Fruit fly (Drosophila melanogaster): ENCODE results near the gene CG17746.
A peak's percentile ranks its signal among the peaks of the same experiment; 100 is the strongest.

CG17746 gene

dm6 chr3L:3257690-3258089, 18.3 kb upstream of the CG17746 start, which contains the start of gene ckd (continued):
- TF ChIP-seq Sox14 (GFP tag; optimal IDR thresholded peaks at IDR 0.05) (no peak), CG11762 (GFP tag; optimal IDR thresholded peaks at IDR 0.05; ENCODE audit: insufficient read depth) (no peak), achi (GFP tag; optimal IDR thresholded peaks at IDR 0.05) (no peak)

DNA sequence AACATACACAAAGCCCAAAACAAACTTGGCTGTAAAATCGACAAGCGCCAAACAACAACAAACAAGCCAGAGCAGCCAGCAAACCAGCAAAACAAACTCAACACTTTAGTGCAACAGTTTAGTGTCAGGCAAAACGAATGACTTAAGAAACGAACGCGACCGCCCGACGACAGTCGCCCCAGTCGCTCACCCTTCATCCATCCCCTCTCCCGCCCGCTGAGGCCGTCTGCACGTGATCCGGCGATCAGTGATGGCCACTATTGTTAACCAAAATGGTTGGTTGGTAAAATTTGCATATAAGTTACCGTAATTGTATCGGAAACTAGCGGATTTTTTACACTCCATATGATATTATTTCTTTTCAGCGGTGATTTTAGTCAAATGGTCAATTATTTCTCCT, 14.3 kb upstream of the CG17746 start:
- TF ChIP-seq net (GFP tag; optimal IDR thresholded peaks at IDR 0.05) (no peak), CG7368 (GFP tag; optimal IDR thresholded peaks at IDR 0.05) (no peak), Sox15 (GFP tag; optimal IDR thresholded peaks at IDR 0.05) (no peak), CG6276 (GFP tag; optimal IDR thresholded peaks at IDR 0.05) (no peak), OdsH (GFP tag; optimal IDR thresholded peaks at IDR 0.05) (no peak), Eip93F (GFP tag; optimal IDR thresholded peaks at IDR 0.05) (no peak), ss (GFP tag; optimal IDR thresholded peaks at IDR 0.05) (peak in 1 of 2 experiments; percentile 9), CG8119 (GFP tag; IDR thresholded peaks at IDR 0.05) (no peak), achi (GFP tag; optimal IDR thresholded peaks at IDR 0.05) (no peak), fd85E (GFP tag; optimal IDR thresholded peaks at IDR 0.05) (no peak), CG11294 (GFP tag; IDR thresholded peaks at IDR 0.05) (no peak), CG3032 (tag; optimal IDR thresholded peaks at IDR 0.05) (no peak), fkh (GFP tag; optimal IDR thresholded peaks at IDR 0.05) (no peak), Sox14 (GFP tag; optimal IDR thresholded peaks at IDR 0.05) (no peak), Eip75B (GFP tag; optimal IDR thresholded peaks at IDR 0.05) (no peak), acj6 (GFP tag; optimal IDR thresholded peaks at IDR 0.05) (no peak), svp (GFP tag) (no peak), Ets96B (tag; optimal IDR thresholded peaks at IDR 0.05) (no peak), fd59A (GFP tag; optimal IDR thresholded peaks at IDR 0.05) (no peak), CG34406 (GFP tag; optimal IDR thresholded peaks at IDR 0.05) (no peak), Ets21C (GFP tag; optimal IDR thresholded peaks at IDR 0.05) (no peak), lz (GFP tag; optimal IDR thresholded peaks at IDR 0.05) (peak; percentile 5), CG16779 (tag; optimal IDR thresholded peaks at IDR 0.05) (no peak), CG8319 (GFP tag; optimal IDR thresholded peaks at IDR 0.05) (no peak), cyc (GFP tag; optimal IDR thresholded peaks at IDR 0.05) (no peak), Met (GFP tag; optimal IDR thresholded peaks at IDR 0.05) (peak; percentile 13), CG6854 (GFP tag; optimal IDR thresholded peaks at IDR 0.05) (no peak), Hr4 (GFP tag; optimal IDR thresholded peaks at IDR 0.05) (no peak), CG31627 (GFP tag; optimal IDR thresholded peaks at IDR 0.05) (no peak), CG8632 (GFP tag; optimal IDR thresholded peaks at IDR 0.05) (no peak), Smox (GFP tag; optimal IDR thresholded peaks at IDR 0.05) (no peak), CG3919 (GFP tag; optimal IDR thresholded peaks at IDR 0.05) (no peak), CG10669 (GFP tag; optimal IDR thresholded peaks at IDR 0.05) (no peak), spab (GFP tag; optimal IDR thresholded peaks at IDR 0.05) (no peak), CG15336 (GFP tag; IDR thresholded peaks at IDR 0.05) (no peak), Gug (GFP tag; IDR thresholded peaks at IDR 0.05) (no peak), vri (GFP tag; optimal IDR thresholded peaks at IDR 0.05) (no peak), Hr39 (GFP tag; optimal IDR thresholded peaks at IDR 0.05) (peak; percentile 4), salr (GFP tag; optimal IDR thresholded peaks at IDR 0.05) (no peak), eg (GFP tag; IDR thresholded peaks at IDR 0.05) (no peak), CG4318 (GFP tag; optimal IDR thresholded peaks at IDR 0.05) (no peak), Hr38 (GFP tag; optimal IDR thresholded peaks at IDR 0.05) (no peak), Sox102F (GFP tag; optimal IDR thresholded peaks at IDR 0.05) (no peak), Lpt (GFP tag; optimal IDR thresholded peaks at IDR 0.05) (no peak), CG9139 (GFP tag; optimal IDR thresholded peaks at IDR 0.05) (no peak), Blimp-1 (GFP tag; optimal IDR thresholded peaks at IDR 0.05) (no peak), CG32006 (GFP tag; optimal IDR thresholded peaks at IDR 0.05) (peak; percentile 9), CG6792 (GFP tag; optimal IDR thresholded peaks at IDR 0.05) (no peak), esn (GFP tag; optimal IDR thresholded peaks at IDR 0.05) (no peak), CG6163 (GFP tag; IDR thresholded peaks at IDR 0.05) (no peak)
